Fruit fly (Drosophila melanogaster) whole organism, prepupa: ENCODE data around the gene Act87E.
A peak's percentile ranks its signal among the peaks of the same experiment; 100 is the strongest.

ENCODE experiments used
- CG10669 ChIP-seq: fragments of 200-800 bp; sonication (Bioruptor generic); optimal IDR thresholded peaks from 3 replicates; lab custom pipeline; 2018; ENCODE audit warnings: missing biosample characterization, mild to moderate bottlenecking, missing genetic modification characterization, moderate library complexity
- CG11294 ChIP-seq: fragments of 200-800 bp; sonication (Bioruptor generic); IDR thresholded peaks from 2 replicates; pipeline ENCODE4 v1.3.6; 2022; ENCODE audit warnings: missing biosample characterization, missing genetic modification characterization
- CG15336 ChIP-seq: fragments of 200-800 bp; sonication (Bioruptor generic); IDR thresholded peaks from 2 replicates; pipeline ENCODE4 v1.3.6; 2022; ENCODE audit warnings: missing biosample characterization, missing genetic modification characterization
- CG1621 ChIP-seq: fragments of 200-800 bp; sonication (Bioruptor generic); optimal IDR thresholded peaks from 3 replicates; lab custom pipeline; 2018; ENCODE audit warnings: missing biosample characterization, mild to moderate bottlenecking, missing genetic modification characterization
- CG31627 ChIP-seq: fragments of 200-800 bp; sonication (Bioruptor generic); optimal IDR thresholded peaks from 3 replicates; lab custom pipeline; 2016; ENCODE audit warnings: missing biosample characterization, missing genetic modification characterization
- CG32006 ChIP-seq: fragments of 200-800 bp; sonication (Bioruptor generic); optimal IDR thresholded peaks from 3 replicates; lab custom pipeline; 2017; ENCODE audit warnings: missing biosample characterization, mild to moderate bottlenecking, missing genetic modification characterization
- CG4318 ChIP-seq: fragments of 200-800 bp; sonication (Bioruptor generic); optimal IDR thresholded peaks from 3 replicates; lab custom pipeline; 2017; ENCODE audit warnings: missing biosample characterization, mild to moderate bottlenecking, missing genetic modification characterization
- CG6276 ChIP-seq: fragments of 200-800 bp; sonication (Bioruptor generic); optimal IDR thresholded peaks from 2 replicates; lab custom pipeline; 2017; ENCODE audit warnings: missing biosample characterization, mild to moderate bottlenecking, missing genetic modification characterization
- CG6792 ChIP-seq: fragments of 200-800 bp; sonication (Bioruptor generic); optimal IDR thresholded peaks from 3 replicates; lab custom pipeline; 2016; ENCODE audit warnings: missing biosample characterization, missing genetic modification characterization
- CG7368 ChIP-seq: fragments of 200-800 bp; sonication (Bioruptor generic); optimal IDR thresholded peaks from 3 replicates; lab custom pipeline; 2016; ENCODE audit warnings: missing biosample characterization, missing genetic modification characterization
- CG8119 ChIP-seq: fragments of 200-800 bp; sonication (Bioruptor generic); IDR thresholded peaks from 3 replicates; pipeline ENCODE4 v1.3.6; 2022; ENCODE audit warnings: missing biosample characterization, missing genetic modification characterization
- CG8319 ChIP-seq: fragments of 200-800 bp; sonication (Bioruptor generic); optimal IDR thresholded peaks from 3 replicates; lab custom pipeline; 2016; ENCODE audit warnings: missing biosample characterization, missing genetic modification characterization
- CG8632 ChIP-seq: fragments of 200-800 bp; sonication (Bioruptor generic); optimal IDR thresholded peaks from 3 replicates; lab custom pipeline; 2016; ENCODE audit warnings: missing biosample characterization, missing genetic modification characterization
- Eip78C ChIP-seq: fragments of 200-800 bp; sonication (Bioruptor generic); peaks from one replicate; lab custom pipeline; 2016; ENCODE audit warnings: missing biosample characterization, missing genetic modification characterization
- Eip93F ChIP-seq: fragments of 200-800 bp; sonication (Bioruptor generic); optimal IDR thresholded peaks from 2 replicates; lab custom pipeline; 2016; ENCODE audit warnings: missing biosample characterization, mild to moderate bottlenecking, missing genetic modification characterization
- Ets21C ChIP-seq: fragments of 200-800 bp; sonication (Bioruptor generic); optimal IDR thresholded peaks from 3 replicates; lab custom pipeline; 2016; ENCODE audit warnings: missing biosample characterization, missing genetic modification characterization
- Hr38 ChIP-seq: sonication (Bioruptor generic); optimal IDR thresholded peaks from 2 replicates; lab custom pipeline; 2016; ENCODE audit warnings: missing biosample characterization, missing genetic modification characterization
- Hr4 ChIP-seq: fragments of 200-800 bp; sonication (Bioruptor generic); optimal IDR thresholded peaks from 3 replicates; lab custom pipeline; 2016; ENCODE audit warnings: missing biosample characterization, missing genetic modification characterization
- Lpt ChIP-seq: fragments of 200-800 bp; sonication (Bioruptor generic); optimal IDR thresholded peaks from 3 replicates; lab custom pipeline; 2016; ENCODE audit warnings: missing biosample characterization, missing genetic modification characterization
- OdsH ChIP-seq: fragments of 200-800 bp; sonication (Bioruptor generic); optimal IDR thresholded peaks from 3 replicates; lab custom pipeline; 2016; ENCODE audit warnings: missing biosample characterization, missing genetic modification characterization
- Sox102F ChIP-seq: fragments of 200-800 bp; sonication (Bioruptor generic); optimal IDR thresholded peaks from 2 replicates; lab custom pipeline; 2016; ENCODE audit warnings: missing biosample characterization, mild to moderate bottlenecking, missing genetic modification characterization
- Sox15 ChIP-seq: fragments of 200-800 bp; sonication (Bioruptor generic); optimal IDR thresholded peaks from 3 replicates; lab custom pipeline; 2016; ENCODE audit warnings: missing biosample characterization, missing genetic modification characterization
- acj6 ChIP-seq: fragments of 200-800 bp; sonication (Bioruptor generic); optimal IDR thresholded peaks from 3 replicates; lab custom pipeline; 2016; ENCODE audit warnings: missing biosample characterization, missing genetic modification characterization
- cyc ChIP-seq: fragments of 200-800 bp; sonication (Bioruptor generic); optimal IDR thresholded peaks from 3 replicates; lab custom pipeline; 2016; ENCODE audit warnings: missing biosample characterization, missing genetic modification characterization
- dsx ChIP-seq: fragments of 200-800 bp; optimal IDR thresholded peaks from 3 replicates; lab custom pipeline; 2019; ENCODE audit warnings: missing biosample characterization, mild to moderate bottlenecking, missing genetic modification characterization, moderate library complexity; ENCODE audit not compliant: poor library complexity, severe bottlenecking
- eg ChIP-seq: fragments of 200-800 bp; sonication (Bioruptor generic); IDR thresholded peaks from 3 replicates; pipeline ENCODE4 v1.3.6; 2022; ENCODE audit warnings: missing biosample characterization, missing genetic modification characterization
- fd85E ChIP-seq: fragments of 200-800 bp; sonication (Bioruptor generic); optimal IDR thresholded peaks from 3 replicates; lab custom pipeline; 2016; ENCODE audit warnings: missing biosample characterization, missing genetic modification characterization
- net ChIP-seq: fragments of 200-800 bp; sonication (Bioruptor generic); optimal IDR thresholded peaks from 3 replicates; lab custom pipeline; 2016; ENCODE audit warnings: missing biosample characterization, missing genetic modification characterization
- pdm3 ChIP-seq: fragments of 200-800 bp; sonication (Bioruptor generic); optimal IDR thresholded peaks from 3 replicates; lab custom pipeline; 2016; ENCODE audit warnings: missing biosample characterization, missing genetic modification characterization
- salr ChIP-seq, 2 experiments: fragments of 200-800 bp; sonication (Bioruptor generic); optimal IDR thresholded peaks; 3 replicates each; lab custom pipeline; 2016 to 2018; ENCODE audit warnings: missing biosample characterization in 2 of 2, missing genetic modification characterization in 2 of 2, mild to moderate bottlenecking in 1 of 2
- svp ChIP-seq: fragments of 200-800 bp; sonication (Bioruptor generic); peaks from one replicate; lab custom pipeline; 2016; ENCODE audit warnings: missing biosample characterization, missing genetic modification characterization
- topi ChIP-seq: fragments of 200-800 bp; sonication (Bioruptor generic); optimal IDR thresholded peaks from 3 replicates; lab custom pipeline; 2016; ENCODE audit warnings: missing biosample characterization, missing genetic modification characterization
- vri ChIP-seq: fragments of 200-800 bp; sonication (Bioruptor generic); optimal IDR thresholded peaks from 3 replicates; lab custom pipeline; 2016; ENCODE audit warnings: missing biosample characterization, mild to moderate bottlenecking, missing genetic modification characterization

Act87E gene

DNA sequence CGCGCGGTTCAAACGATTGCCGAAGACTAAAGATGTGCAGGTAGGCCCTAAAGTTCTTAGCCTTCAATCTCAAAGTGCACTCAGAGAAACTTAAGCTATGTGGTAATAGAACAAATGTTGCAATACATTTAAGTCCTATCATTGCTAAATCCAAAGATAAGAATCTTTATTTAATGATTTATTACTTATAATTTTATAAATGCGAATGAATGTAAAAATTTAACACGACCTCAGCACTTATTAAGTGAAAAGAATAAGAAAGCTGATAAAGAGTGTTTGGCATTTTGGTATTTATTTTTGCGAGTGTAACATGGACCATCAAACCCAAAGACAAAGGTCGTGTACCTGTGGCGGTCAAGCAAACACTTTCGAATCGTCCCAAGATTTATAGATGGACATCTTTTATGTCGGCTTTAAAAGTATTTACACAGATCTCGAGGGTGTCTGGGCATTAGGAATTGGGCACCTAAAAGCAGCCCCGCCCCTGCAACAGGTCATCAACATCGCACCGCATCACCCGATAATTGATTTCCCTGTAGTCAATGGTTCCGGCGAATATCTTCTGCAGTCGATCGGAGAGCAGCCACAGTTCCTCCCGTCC, 20.8 kb upstream of the Act87E start, which contains the start of gene yellow-e3:
TSS of gene yellow-e3 (minus strand) at position 30 of the 601 bp plus-strand sequence.
- TF ChIP-seq CG7368 (GFP tag; lab: Kevin White, UChicago) (no peak), Hr38 (GFP tag; lab: Kevin White, UChicago) (no peak), CG8632 (GFP tag; lab: Kevin White, UChicago) (no peak), net (no peak)

DNA sequence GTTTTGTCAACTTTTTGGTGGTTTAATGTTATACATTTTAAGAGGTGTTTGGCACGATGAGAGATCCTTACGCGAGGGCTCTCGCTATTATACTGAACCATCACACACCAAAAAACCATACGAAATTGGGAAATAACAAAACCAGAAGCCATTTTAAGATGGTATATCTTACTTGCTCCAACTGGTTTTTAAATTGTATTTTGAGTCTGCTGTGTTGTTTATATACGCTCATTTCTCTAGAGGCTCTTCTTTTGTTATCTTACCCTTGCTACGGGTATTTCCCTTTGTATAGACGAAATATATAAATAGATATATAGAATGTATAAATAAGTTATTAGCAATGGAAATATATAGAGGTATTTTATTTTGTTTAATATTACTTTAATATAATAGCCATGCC, 18.9 kb upstream of the Act87E start, which contains the start of gene yellow-e2:
TSS of gene yellow-e2 (minus strand) at position 101 of the 400 bp plus-strand sequence.
- TF ChIP-seq CG8319 (GFP tag; lab: Kevin White, UChicago) (no peak), salr (GFP tag; optimal IDR thresholded peaks at IDR 0.05; lab: Kevin White, UChicago) (no peak), Lpt (GFP tag; lab: Kevin White, UChicago) (no peak), OdsH (GFP tag; lab: Kevin White, UChicago) (no peak), fd85E (GFP tag; lab: Kevin White, UChicago) (no peak), Sox102F (GFP tag; lab: Kevin White, UChicago) (no peak), Sox15 (GFP tag; lab: Kevin White, UChicago) (no peak), Eip78C (peak; percentile 1), CG11294 (GFP tag; lab: Robert Waterston, UW) (no peak), dsx (GFP tag; lab: Kevin White, UChicago) (peak; percentile 23), CG1621 (tag; lab: Kevin White, UChicago) (no peak), svp (GFP tag; lab: Kevin White, UChicago) (peak; percentile 55), Ets21C (no peak), CG10669 (GFP tag; lab: Kevin White, UChicago) (no peak), topi (GFP tag; lab: Kevin White, UChicago) (no peak)

DNA sequence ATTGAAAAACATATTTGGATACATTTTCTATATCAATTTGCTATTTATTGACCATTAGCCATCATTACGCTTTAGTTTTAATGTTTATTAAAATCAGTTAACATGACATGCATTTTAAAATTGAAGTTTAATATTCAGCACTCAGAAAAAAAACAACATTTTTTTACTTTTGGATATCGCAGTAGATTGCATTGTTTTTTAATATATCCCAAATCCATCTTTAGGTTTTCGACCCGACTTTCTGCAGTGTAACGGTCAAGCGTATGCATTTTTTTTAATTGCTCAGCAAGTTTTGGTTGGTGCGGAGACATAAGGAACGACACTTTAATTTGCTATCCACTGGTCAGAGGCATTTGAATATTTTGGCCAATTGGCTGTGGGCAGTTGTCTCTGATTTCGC, 13.1 kb upstream of the Act87E start:
- TF ChIP-seq CG4318 (peak; percentile 28), Hr4 (GFP tag; lab: Kevin White, UChicago) (peak; percentile 66), CG6276 (GFP tag; lab: Kevin White, UChicago) (peak; percentile 50), CG32006 (GFP tag; lab: Kevin White, UChicago) (peak; percentile 67), CG10669 (GFP tag; lab: Kevin White, UChicago) (no peak), cyc (GFP tag; lab: Kevin White, UChicago) (no peak), pdm3 (GFP tag; lab: Kevin White, UChicago) (peak; percentile 7), Lpt (GFP tag; lab: Kevin White, UChicago) (peak; percentile 5), eg (peak; percentile 51; the same call in 2 of the 3 replicates), CG15336 (GFP tag; lab: Robert Waterston, UW) (peak; percentile 40; the same call in 1 of the 2 replicates), CG8119 (0 out of 3 replicates have a peak, but pooled peaks have one; percentile 43), Eip78C (peak; percentile 62), net (no peak), vri (no peak)
- TF ChIP-seq, all 60 proteins: peak for 10

DNA sequence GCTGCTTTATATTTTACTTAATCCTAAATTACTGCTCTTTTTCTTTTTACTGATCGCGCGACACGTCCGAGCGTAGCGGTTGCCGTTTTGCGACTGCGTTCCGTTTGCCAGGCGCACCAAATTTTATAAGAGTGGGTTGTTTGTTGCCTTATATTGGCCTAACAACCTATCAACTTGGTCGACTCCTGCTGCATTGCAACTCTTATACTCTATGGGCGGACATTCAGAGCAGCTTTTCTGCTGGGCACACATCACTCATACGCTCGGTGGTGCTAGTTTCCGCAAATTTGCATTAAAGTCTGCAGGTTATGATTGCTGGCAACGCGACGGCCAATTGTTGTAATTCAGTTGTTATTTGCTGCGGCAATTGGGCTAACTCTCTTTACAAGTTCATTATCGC, 10.6 kb upstream of the Act87E start, which contains the start of gene yellow-e:
TSS of gene yellow-e (minus strand) at position 101 of the 400 bp plus-strand sequence.
- TF ChIP-seq CG8632 (GFP tag; lab: Kevin White, UChicago): no peak
- no peak for TF ChIP-seq CG8319 (GFP tag; lab: Kevin White, UChicago)
- TF ChIP-seq CG6792 (GFP tag; lab: Kevin White, UChicago): no peak
- TF ChIP-seq CG8119: 0 out of 3 replicates have a peak, but pooled peaks have one; percentile 19
- no peak for TF ChIP-seq CG31627 (GFP tag; lab: Kevin White, UChicago)
- no peak for TF ChIP-seq CG6276 (GFP tag; lab: Kevin White, UChicago)
- no peak for TF ChIP-seq dsx (GFP tag; lab: Kevin White, UChicago)
- TF ChIP-seq Eip93F (GFP tag; lab: Kevin White, UChicago): no peak
- TF ChIP-seq eg: 0 out of 3 replicates have a peak, but pooled peaks have one; percentile 9
- TF ChIP-seq Sox102F (GFP tag; lab: Kevin White, UChicago): no peak
- TF ChIP-seq acj6 (GFP tag; lab: Kevin White, UChicago): no peak
- no peak for TF ChIP-seq CG4318
